Fruit fly (Drosophila melanogaster) whole organism, wandering third instar larva: ENCODE results near the gene Lcp65Aa.

Source experiments
- Abd-B ChIP-seq: fragments of >200 bp; optimal IDR thresholded peaks from 2 replicates; lab custom pipeline; 2017; ENCODE audit warnings: missing biosample characterization, missing genetic modification characterization
- CG32264 ChIP-seq: fragments of 200-800 bp; sonication (Bioruptor generic); optimal IDR thresholded peaks from 2 replicates; lab custom pipeline; 2016; ENCODE audit warnings: missing biosample characterization, missing genetic modification characterization
- CG9705 ChIP-seq: fragments of 200-800 bp; sonication (Bioruptor generic); optimal IDR thresholded peaks from 2 replicates; lab custom pipeline; 2018; ENCODE audit warnings: missing biosample characterization, mild to moderate bottlenecking, missing genetic modification characterization
- CrebA ChIP-seq: fragments of 200-800 bp; sonication (Bioruptor generic); optimal IDR thresholded peaks from 2 replicates; lab custom pipeline; 2016; ENCODE audit warnings: missing biosample characterization, mild to moderate bottlenecking, missing genetic modification characterization, borderline replicate concordance
- Dfd ChIP-seq: fragments of >200 bp; optimal IDR thresholded peaks from 2 replicates; lab custom pipeline; 2017; ENCODE audit warnings: missing biosample characterization, missing genetic modification characterization
- Dif ChIP-seq: fragments of 200-275, 200-300 bp; sonication (Bioruptor generic); optimal IDR thresholded peaks from 2 replicates; lab custom pipeline; 2018; ENCODE audit warnings: missing biosample characterization, missing genetic modification characterization; ENCODE audit not compliant: partially characterized antibody
- HLH106 ChIP-seq: fragments of 200-800 bp; optimal IDR thresholded peaks from 3 replicates; lab custom pipeline; 2019; ENCODE audit warnings: missing biosample characterization, mild to moderate bottlenecking, missing genetic modification characterization, moderate library complexity
- Hnf4 ChIP-seq: fragments of 200-800 bp; sonication (Bioruptor generic); optimal IDR thresholded peaks from 2 replicates; lab custom pipeline; 2016; ENCODE audit warnings: missing biosample characterization, mild to moderate bottlenecking, missing genetic modification characterization
- Hr78 ChIP-seq: fragments of >200 bp; optimal IDR thresholded peaks from 2 replicates; lab custom pipeline; 2017; ENCODE audit warnings: missing biosample characterization, missing genetic modification characterization
- Hr83 ChIP-seq: fragments of 200-300 bp; sonication (Bioruptor generic); optimal IDR thresholded peaks from 2 replicates; lab custom pipeline; 2016; ENCODE audit warnings: missing biosample characterization, mild to moderate bottlenecking, missing genetic modification characterization, moderate library complexity; ENCODE audit not compliant: poor library complexity, severe bottlenecking
- Mio ChIP-seq: sonication (Bioruptor generic); optimal IDR thresholded peaks from 2 replicates; lab custom pipeline; 2016; ENCODE audit warnings: missing biosample characterization, missing genetic modification characterization
- Myc ChIP-seq: fragments of >200 bp; optimal IDR thresholded peaks from 2 replicates; lab custom pipeline; 2017
- OdsH ChIP-seq: fragments of 200-800 bp; sonication (Bioruptor generic); optimal IDR thresholded peaks from 2 replicates; lab custom pipeline; 2016; ENCODE audit warnings: missing biosample characterization, mild to moderate bottlenecking, missing genetic modification characterization
- Rel ChIP-seq, 2 experiments: fragments of 200-800 bp; sonication (Bioruptor generic) in 1 of 2; optimal IDR thresholded peaks; 2 replicates in 1 of 2; 3 replicates in 1 of 2; lab custom pipeline; 2016 to 2019; ENCODE audit warnings: mild to moderate bottlenecking in 2 of 2, missing biosample characterization in 2 of 2, missing genetic modification characterization in 2 of 2, moderate library complexity in 1 of 2
- Sp1 ChIP-seq: fragments of 200-800 bp; sonication (Bioruptor generic); optimal IDR thresholded peaks from 3 replicates; lab custom pipeline; 2019; ENCODE audit warnings: missing biosample characterization, mild to moderate bottlenecking, missing genetic modification characterization, moderate library complexity
- Vsx2 ChIP-seq: fragments of 200-300, 225-300 bp; sonication (Bioruptor generic); optimal IDR thresholded peaks from 2 replicates; lab custom pipeline; 2018; ENCODE audit warnings: missing biosample characterization, missing genetic modification characterization; ENCODE audit not compliant: partially characterized antibody
- br ChIP-seq: fragments of 200-800 bp; sonication (Bioruptor generic); optimal IDR thresholded peaks from 2 replicates; lab custom pipeline; 2016; ENCODE audit warnings: missing biosample characterization, missing genetic modification characterization
- brk ChIP-seq: fragments of 200-800 bp; sonication (Bioruptor generic); optimal IDR thresholded peaks from 2 replicates; lab custom pipeline; 2016; ENCODE audit warnings: missing biosample characterization, mild to moderate bottlenecking, missing genetic modification characterization
- dl ChIP-seq, 2 experiments: fragments of 175-275, 200-275 bp in 1 of 2; fragments of 200-275 bp in 1 of 2; sonication (Bioruptor generic); optimal IDR thresholded peaks; lab custom pipeline; 2018; ENCODE audit warnings: mild to moderate bottlenecking in 2 of 2, missing biosample characterization in 2 of 2, missing genetic modification characterization in 2 of 2, moderate library complexity in 2 of 2; ENCODE audit not compliant: partially characterized antibody in 2 of 2, insufficient read depth in 1 of 2
- dmrt93B ChIP-seq: fragments of 200-800 bp; sonication (Bioruptor generic); optimal IDR thresholded peaks from 2 replicates; lab custom pipeline; 2018; ENCODE audit warnings: missing biosample characterization, mild to moderate bottlenecking, missing genetic modification characterization
- ey ChIP-seq: fragments of 200-800 bp; sonication (Bioruptor generic); optimal IDR thresholded peaks from 2 replicates; lab custom pipeline; 2016; ENCODE audit warnings: missing biosample characterization, missing genetic modification characterization
- foxo ChIP-seq, 2 experiments: fragments of 200-800 bp; sonication (Bioruptor generic); optimal IDR thresholded peaks; 2 replicates in 1 of 2; 3 replicates in 1 of 2; lab custom pipeline; 2016 to 2017; ENCODE audit warnings: missing biosample characterization in 2 of 2, missing genetic modification characterization in 2 of 2
- fru ChIP-seq: fragments of 200-800 bp; sonication (Bioruptor generic); optimal IDR thresholded peaks from 3 replicates; lab custom pipeline; 2016; ENCODE audit warnings: missing biosample characterization, mild to moderate bottlenecking, missing genetic modification characterization
- h ChIP-seq: fragments of 200-800 bp; sonication (Bioruptor generic); optimal IDR thresholded peaks from 3 replicates; lab custom pipeline; 2016; ENCODE audit warnings: missing biosample characterization, mild to moderate bottlenecking, missing genetic modification characterization
- jim ChIP-seq: fragments of 175-275, 200-325 bp; sonication (Bioruptor generic); optimal IDR thresholded peaks from 2 replicates; lab custom pipeline; 2016; ENCODE audit warnings: missing biosample characterization, mild to moderate bottlenecking, missing genetic modification characterization
- lola ChIP-seq: fragments of >200 bp; optimal IDR thresholded peaks from 2 replicates; lab custom pipeline; 2017; ENCODE audit warnings: missing biosample characterization, missing genetic modification characterization
- pan ChIP-seq: fragments of >200 bp; optimal IDR thresholded peaks from 2 replicates; lab custom pipeline; 2017
- rgr ChIP-seq: fragments of 200-800 bp; sonication (Bioruptor generic); optimal IDR thresholded peaks from 3 replicates; lab custom pipeline; 2016; ENCODE audit warnings: missing biosample characterization, mild to moderate bottlenecking, missing genetic modification characterization
- sv ChIP-seq: fragments of 200-800 bp; sonication (Bioruptor generic); optimal IDR thresholded peaks from 3 replicates; lab custom pipeline; 2016; ENCODE audit warnings: missing biosample characterization, missing genetic modification characterization
- tai ChIP-seq: sonication (Bioruptor generic); optimal IDR thresholded peaks from 2 replicates; lab custom pipeline; 2016; ENCODE audit warnings: missing biosample characterization, missing genetic modification characterization
- woc ChIP-seq: sonication (Bioruptor generic); optimal IDR thresholded peaks from 2 replicates; lab custom pipeline; 2016; ENCODE audit warnings: missing biosample characterization, mild to moderate bottlenecking, missing genetic modification characterization

Lcp65Aa gene

dm6 chr3L:6138586-6138985, 12.5 kb upstream of the Lcp65Aa start:
- TF ChIP-seq pan (lab: Kevin White, UChicago) (no peak), Vsx2 (GFP tag; lab: Kevin White, UChicago) (no peak), fru (no peak), CrebA (GFP tag; lab: Kevin White, UChicago) (no peak), brk (GFP tag; lab: Kevin White, UChicago) (no peak), Hr83 (GFP tag; lab: Kevin White, UChicago) (no peak), CG9705 (GFP tag; lab: Kevin White, UChicago) (no peak), Dif (GFP tag; lab: Kevin White, UChicago) (no peak), Dfd (no peak), dl (GFP tag; optimal IDR thresholded peaks at IDR 0.05; lab: Kevin White, UChicago; ENCODE audit: insufficient read depth in 1 of 2, partially characterized antibody in 2 of 2) (no peak)
- TF ChIP-seq, all 38 proteins: peak for 0

dm6 chr3L:6139924-6140574, 11.1 kb upstream of the Lcp65Aa start, which contains the start of gene Cpr65Av:
Cpr65Av (minus strand) TSS chr3L:6139974.
- no peak for TF ChIP-seq CrebA (GFP tag; lab: Kevin White, UChicago)
- no peak for TF ChIP-seq Dfd
- no peak for TF ChIP-seq dmrt93B
- no peak for TF ChIP-seq Hr83 (GFP tag; lab: Kevin White, UChicago)
- TF ChIP-seq foxo (GFP tag; optimal IDR thresholded peaks at IDR 0.05; lab: Kevin White, UChicago) = no peak
- TF ChIP-seq Mio = no peak
- TF ChIP-seq jim = no peak
- TF ChIP-seq CG9705 (GFP tag; lab: Kevin White, UChicago) = no peak
- no peak for TF ChIP-seq Hr78 (GFP tag; lab: Kevin White, UChicago)
- TF ChIP-seq woc (GFP tag; lab: Kevin White, UChicago) = no peak
- no peak for TF ChIP-seq brk (GFP tag; lab: Kevin White, UChicago)

- no peak for TF ChIP-seq Dfd
- no peak for TF ChIP-seq ey
- no peak for TF ChIP-seq br (GFP tag; lab: Kevin White, UChicago)
- TF ChIP-seq Myc (lab: Kevin White, UChicago) = no peak
- no peak for TF ChIP-seq Hnf4 (GFP tag; lab: Kevin White, UChicago)
- TF ChIP-seq dmrt93B = no peak
Measured at dm6 chr3L:6140771-6141472, 10.2 kb upstream of the Lcp65Aa start.

- TF ChIP-seq Dif (GFP tag; lab: Kevin White, UChicago) (peak; percentile 15), Hr83 (GFP tag; lab: Kevin White, UChicago) (no peak), Vsx2 (GFP tag; lab: Kevin White, UChicago) (peak; percentile 63), fru (no peak), Dfd (no peak), Sp1 (GFP tag; lab: Kevin White, UChicago) (no peak)
Measured at dm6 chr3L:6141538-6141937, 9.6 kb upstream of the Lcp65Aa start.

- no peak for TF ChIP-seq Mio
- TF ChIP-seq CG32264 (GFP tag; lab: Kevin White, UChicago) = no peak
- no peak for TF ChIP-seq OdsH (GFP tag; lab: Kevin White, UChicago)
- TF ChIP-seq dmrt93B = no peak
- no peak for TF ChIP-seq Rel (GFP tag; optimal IDR thresholded peaks at IDR 0.05; lab: Kevin White, UChicago)
- no peak for TF ChIP-seq Rel (tag; optimal IDR thresholded peaks at IDR 0.05; lab: Kevin White, UChicago)
- TF ChIP-seq lola = no peak
- TF ChIP-seq br (GFP tag; lab: Kevin White, UChicago) = no peak
- no peak for TF ChIP-seq rgr
- TF ChIP-seq Abd-B = no peak
- TF ChIP-seq woc (GFP tag; lab: Kevin White, UChicago) = no peak
- no peak for TF ChIP-seq ey
- no peak for TF ChIP-seq Hr83 (GFP tag; lab: Kevin White, UChicago)
- TF ChIP-seq foxo (GFP tag; optimal IDR thresholded peaks at IDR 0.05; lab: Kevin White, UChicago) = no peak
- TF ChIP-seq HLH106 (tag; lab: Kevin White, UChicago) = no peak
- no peak for TF ChIP-seq jim
- TF ChIP-seq Hnf4 (GFP tag; lab: Kevin White, UChicago) = no peak
- no peak for TF ChIP-seq tai (GFP tag; lab: Kevin White, UChicago)
- no peak for TF ChIP-seq sv (GFP tag; lab: Kevin White, UChicago)
- no peak for TF ChIP-seq h (GFP tag; lab: Kevin White, UChicago)
- TF ChIP-seq, all 38 proteins: peak for 0
Measured at dm6 chr3L:6142313-6142712, 8.8 kb upstream of the Lcp65Aa start, which contains the start of gene Cpr65Aw. Cpr65Aw (minus strand) TSS chr3L:6142413.
